Worm (Caenorhabditis elegans) whole organism, late embryonic: Measurements from ENCODE around the gene tbx-35.

Experiments
- ahr-1 ChIP-seq: sonication (generic microtip); optimal IDR thresholded peaks from 2 replicates; lab custom pipeline; 2016; ENCODE audit warnings: missing genetic modification characterization, missing compliant biosample characterization
- ama-1 ChIP-seq: fragments of 150-350 bp; optimal IDR thresholded peaks from 2 replicates; lab custom pipeline; 2014

- TF ChIP-seq ama-1 (lab: Kevin White, UChicago) (no peak), ahr-1 (tag; lab: Kevin White, UChicago) (no peak)
Observed at ce11 chrII:5557134-5557533, 31.9 kb upstream of the tbx-35 start.
